Fruit fly (Drosophila melanogaster): ENCODE measurements around the gene Fim.

- no peak for TF ChIP-seq CG8478 (optimal IDR thresholded peaks at IDR 0.05)
- no peak for TF ChIP-seq CTCF (optimal IDR thresholded peaks at IDR 0.05)
Observed at dm6 chrX:17302202-17303061, 703 bp upstream of the Fim start.

Measured in S2 (cell line).